Worm (Caenorhabditis elegans) whole organism, L4 larva: Measurements from ENCODE around the gene T04C12.9.

Experiments
- egl-27 ChIP-seq: sonication (generic microtip); optimal IDR thresholded peaks from 3 replicates; lab custom pipeline; 2017; ENCODE audit warnings: missing biosample characterization, missing genetic modification reagents, missing genetic modification characterization
- fkh-10 ChIP-seq: fragments of 150-350 bp; optimal IDR thresholded peaks from 2 replicates; lab custom pipeline; 2014; ENCODE audit warnings: missing biosample characterization, missing genetic modification reagents, missing genetic modification characterization
- lin-13 ChIP-seq: fragments of 150-350 bp; optimal IDR thresholded peaks from 2 replicates; lab custom pipeline; 2014; ENCODE audit warnings: missing biosample characterization, missing genetic modification reagents, missing genetic modification characterization
- php-3 ChIP-seq: fragments of 200-800 bp; sonication (Bioruptor generic); IDR thresholded peaks from 2 replicates; pipeline ENCODE4 v1.3.6; 2022; ENCODE audit warnings: missing genetic modification reagents, missing genetic modification characterization, missing compliant biosample characterization

DNA sequence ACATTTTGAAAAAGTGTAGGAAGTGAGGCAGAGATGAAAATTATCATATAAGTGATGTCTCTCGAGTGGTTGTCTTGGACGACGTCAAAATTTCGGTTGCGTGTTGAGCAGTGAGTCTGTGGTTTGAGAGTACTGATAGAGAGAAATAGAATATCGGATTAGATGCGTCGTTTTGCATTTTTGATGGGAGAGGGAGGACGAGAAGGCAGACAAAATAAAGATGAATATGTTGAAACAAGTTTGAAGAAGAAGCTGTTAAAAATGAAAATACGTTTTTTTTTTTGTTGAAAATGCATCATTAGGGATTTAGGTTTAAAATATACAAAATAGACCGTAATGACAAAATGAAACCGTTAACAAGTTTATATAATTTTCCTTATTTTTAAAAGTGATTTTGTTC is at the start of gene T04C12.9:
- TF ChIP-seq lin-13 (GFP tag; lab: Kevin White, UChicago) (no peak), php-3 (GFP tag; lab: Robert Waterston, UW) (no peak), fkh-10 (GFP tag; lab: Kevin White, UChicago) (no peak), egl-27 (tag; lab: Kevin White, UChicago) (no peak)
